Worm (Caenorhabditis elegans) whole organism, L4/young adult: ENCODE results near the gene clc-25.

Source experiments
- W03F9.2 ChIP-seq: fragments of 150-350 bp; optimal IDR thresholded peaks from 2 replicates; lab custom pipeline; 2014; ENCODE audit warnings: missing biosample characterization, missing genetic modification characterization
- dao-5 ChIP-seq: sonication (generic microtip); optimal IDR thresholded peaks from 2 replicates; lab custom pipeline; 2016; ENCODE audit warnings: missing genotype, missing genetic modification characterization, moderate library complexity, missing compliant biosample characterization
- him-1 ChIP-seq: sonication (generic microtip); optimal IDR thresholded peaks from 2 replicates; lab custom pipeline; 2016; ENCODE audit warnings: missing genotype, missing genetic modification reagents, missing genetic modification characterization, missing compliant biosample characterization

Gene clc-25

ce11 chrIII:1028233-1028632 lies 2.1 kb upstream of the clc-25 start:
- TF ChIP-seq dao-5 (tag; lab: Kevin White, UChicago): no peak
- TF ChIP-seq him-1: no peak
- no peak for TF ChIP-seq W03F9.2 (tag; lab: Kevin White, UChicago)

- TF ChIP-seq dao-5 (tag; lab: Kevin White, UChicago) (no peak), him-1 (no peak), W03F9.2 (tag; lab: Kevin White, UChicago) (no peak)
Measured at ce11 chrIII:1020732-1021131, 5.4 kb downstream of the clc-25 start, which contains the start of gene clc-23. clc-23 (plus strand) TSS chrIII:1020954.

ce11 chrIII:1016080-1016479 lies 10.1 kb downstream of the clc-25 start, which contains the start of gene Y34F4.3:
Y34F4.3 (minus strand) TSS chrIII:1016180.
- TF ChIP-seq W03F9.2 (tag; lab: Kevin White, UChicago) (no peak), him-1 (no peak), dao-5 (tag; lab: Kevin White, UChicago) (no peak)

- no peak for TF ChIP-seq dao-5 (tag; lab: Kevin White, UChicago)
- TF ChIP-seq him-1: no peak
- TF ChIP-seq W03F9.2 (tag; lab: Kevin White, UChicago): no peak
Measured at ce11 chrIII:1009775-1010174, 16.4 kb downstream of the clc-25 start, which contains the start of gene clc-24. clc-24 (plus strand) TSS chrIII:1010037.

- TF ChIP-seq him-1 (no peak), W03F9.2 (tag; lab: Kevin White, UChicago) (no peak), dao-5 (tag; lab: Kevin White, UChicago) (no peak)
Measured at ce11 chrIII:1008091-1008490, 18.1 kb downstream of the clc-25 start, which contains the start of gene clc-27. clc-27 (plus strand) TSS chrIII:1008391.

- no peak for TF ChIP-seq dao-5 (tag; lab: Kevin White, UChicago)
- no peak for TF ChIP-seq W03F9.2 (tag; lab: Kevin White, UChicago)
- no peak for TF ChIP-seq him-1
Measured at ce11 chrIII:1007143-1007905, 18.8 kb downstream of the clc-25 start.

- TF ChIP-seq dao-5 (tag; lab: Kevin White, UChicago): no peak
- TF ChIP-seq him-1: no peak
Measured at ce11 chrIII:1004464-1004863, 21.7 kb downstream of the clc-25 start.

- TF ChIP-seq him-1 (no peak), dao-5 (tag; lab: Kevin White, UChicago) (no peak), W03F9.2 (tag; lab: Kevin White, UChicago) (no peak)
Measured at ce11 chrIII:1002510-1002909, 23.7 kb downstream of the clc-25 start, which contains the start of gene clec-150. clec-150 (plus strand) TSS chrIII:1002707.

ce11 chrIII:1001297-1001696 lies 24.9 kb downstream of the clc-25 start, which contains the start of gene R06B10.7:
R06B10.7 (minus strand) TSS chrIII:1001397.
- no peak for TF ChIP-seq dao-5 (tag; lab: Kevin White, UChicago)
- no peak for TF ChIP-seq him-1
- no peak for TF ChIP-seq W03F9.2 (tag; lab: Kevin White, UChicago)

ce11 chrIII:998855-999254 lies 27.3 kb downstream of the clc-25 start:
- no peak for TF ChIP-seq him-1
- TF ChIP-seq dao-5 (tag; lab: Kevin White, UChicago): no peak
- no peak for TF ChIP-seq W03F9.2 (tag; lab: Kevin White, UChicago)

ce11 chrIII:996564-996963 lies 29.6 kb downstream of the clc-25 start:
- no peak for TF ChIP-seq W03F9.2 (tag; lab: Kevin White, UChicago)
- no peak for TF ChIP-seq him-1
- no peak for TF ChIP-seq dao-5 (tag; lab: Kevin White, UChicago)

- TF ChIP-seq dao-5 (tag; lab: Kevin White, UChicago) (no peak), him-1 (no peak), W03F9.2 (tag; lab: Kevin White, UChicago) (no peak)
Measured at ce11 chrIII:991581-991980, 34.6 kb downstream of the clc-25 start, which contains the start of gene trp-2. trp-2 (plus strand) TSS chrIII:991881.

ce11 chrIII:989558-989957 lies 36.6 kb downstream of the clc-25 start:
- TF ChIP-seq him-1 (no peak), dao-5 (tag; lab: Kevin White, UChicago) (no peak)

- TF ChIP-seq dao-5 (tag; lab: Kevin White, UChicago): no peak
- TF ChIP-seq him-1: no peak
- no peak for TF ChIP-seq W03F9.2 (tag; lab: Kevin White, UChicago)
Measured at ce11 chrIII:982961-983360, 43.2 kb downstream of the clc-25 start, which contains the start of gene tbc-10. tbc-10 (plus strand) TSS chrIII:983261.
